Worm (Caenorhabditis elegans) whole organism, early embryonic: ENCODE data around the gene B0252.1.

Experiments used
- ama-1 ChIP-seq: fragments of 150-350 bp; optimal IDR thresholded peaks from 2 replicates; lab custom pipeline; 2014
- flt-1 ChIP-seq: fragments of 200-800 bp; sonication (Bioruptor generic); IDR thresholded peaks from 2 replicates; pipeline ENCODE4 v1.3.6; 2022; ENCODE audit warnings: missing genetic modification characterization, missing compliant biosample characterization
- pes-1 ChIP-seq: fragments of 200-800 bp; sonication (Bioruptor generic); IDR thresholded peaks from 2 replicates; pipeline ENCODE4 v1.3.6; 2022; ENCODE audit warnings: missing genetic modification reagents, missing genetic modification characterization, missing compliant biosample characterization
- tbx-37 ChIP-seq: fragments of 200-800 bp; sonication (Bioruptor generic); conservative IDR thresholded peaks from 2 replicates; pipeline ENCODE4 v1.3.6; 2022; ENCODE audit warnings: missing genetic modification reagents, missing genetic modification characterization, missing compliant biosample characterization

ce11 chrII:6919363-6919851 is at the start of gene B0252.1:
- TF ChIP-seq flt-1 (GFP tag; lab: Robert Waterston, UW) (no peak), tbx-37 (GFP tag; lab: Robert Waterston, UW) (no peak), pes-1 (GFP tag; lab: Robert Waterston, UW) (no peak), ama-1 (lab: Kevin White, UChicago) (no peak)
